Fruit fly (Drosophila melanogaster) S2 (cell line): ENCODE measurements around the gene CG45101.

Experiments
- CG8478 ChIP-seq: fragments of >200 bp; optimal IDR thresholded peaks from 2 replicates; lab custom pipeline; 2018
- CTCF ChIP-seq, 2 experiments: fragments of >200 bp; optimal IDR thresholded peaks; 2 replicates each; lab custom pipeline; 2018

DNA sequence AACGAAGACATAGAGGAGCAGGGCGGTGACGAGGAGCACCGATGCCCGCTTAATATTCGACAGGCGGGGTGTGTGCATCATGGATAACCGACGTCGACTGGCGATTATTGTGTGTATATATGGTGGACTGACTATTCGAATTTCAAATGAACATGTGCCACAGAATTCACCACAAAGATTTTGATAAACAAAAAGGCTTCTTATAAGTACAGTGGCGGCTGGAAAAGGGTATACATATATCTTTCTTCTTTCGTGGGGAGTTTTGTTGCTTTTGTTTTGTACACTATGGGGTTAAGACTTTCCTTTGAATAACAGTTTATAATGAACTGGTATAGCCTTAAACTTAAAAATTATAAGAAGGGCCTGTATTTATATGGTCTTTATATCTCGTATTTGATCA is 5.0 kb downstream of the CG45101 start, which contains the start of gene CG6310:
- no peak for TF ChIP-seq CTCF (optimal IDR thresholded peaks at IDR 0.05; lab: Kevin White, UChicago)
- TF ChIP-seq CG8478 (lab: Kevin White, UChicago) = no peak
